Worm (Caenorhabditis elegans): ENCODE data around the gene rnp-4.

DNA sequence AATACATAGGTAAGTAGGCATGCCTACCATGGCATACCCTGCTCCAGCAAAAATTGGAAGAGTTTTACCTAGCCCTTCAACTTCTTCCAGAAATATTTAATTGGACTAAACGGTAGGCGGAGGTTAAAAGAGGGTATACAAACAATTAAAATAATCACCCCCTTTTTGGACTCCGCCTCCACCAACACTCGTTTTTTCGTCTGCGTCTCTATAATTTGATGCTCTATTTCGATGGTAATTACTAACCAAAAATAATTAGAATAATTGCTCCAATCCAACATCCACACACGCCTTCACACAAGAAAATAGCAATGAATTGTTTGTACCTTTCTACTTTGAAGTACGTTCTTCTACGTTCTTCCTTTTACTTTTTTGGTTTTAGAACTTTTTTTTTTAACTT is 46.7 kb downstream of the rnp-4 start:
- TF ChIP-seq unc-62 (GFP tag; optimal IDR thresholded peaks at IDR 0.05) (no peak), lin-13 (tag; optimal IDR thresholded peaks at IDR 0.05) (no peak), blmp-1 (tag; optimal IDR thresholded peaks at IDR 0.05) (no peak), ceh-83 (GFP tag; optimal IDR thresholded peaks at IDR 0.05) (no peak), snpc-4 (tag; optimal IDR thresholded peaks at IDR 0.05) (no peak), ztf-11 (tag; optimal IDR thresholded peaks at IDR 0.05) (no peak), ham-2 (GFP tag; optimal IDR thresholded peaks at IDR 0.05) (no peak), cnd-1 (tag; optimal IDR thresholded peaks at IDR 0.05) (no peak), unc-39 (tag; optimal IDR thresholded peaks at IDR 0.05) (no peak)

Measured in whole organism, mixed stage, embryonic.